Fruit fly (Drosophila melanogaster) whole organism, embryonic: ENCODE results near the gene CG6023.
A peak's percentile ranks its signal among the peaks of the same experiment; 100 is the strongest.

ENCODE experiments used
- Abd-B ChIP-seq: fragments of 200-800 bp; sonication (Bioruptor generic); optimal IDR thresholded peaks from 2 replicates; lab custom pipeline; 2018; ENCODE audit warnings: missing biosample characterization, mild to moderate bottlenecking, missing genetic modification characterization, moderate library complexity
- BtbVII ChIP-seq: fragments of 200-800 bp; sonication (Bioruptor generic); optimal IDR thresholded peaks from 3 replicates; lab custom pipeline; 2017; ENCODE audit warnings: missing biosample characterization, mild to moderate bottlenecking, missing genetic modification characterization
- CG10366 ChIP-seq: fragments of 200-800 bp; sonication (Bioruptor generic); IDR thresholded peaks from 2 replicates; pipeline ENCODE4 v1.3.6; 2022; ENCODE audit warnings: missing biosample characterization, missing genetic modification characterization
- CG10431 ChIP-seq: fragments of 200-800 bp; sonication (Bioruptor generic); optimal IDR thresholded peaks from 3 replicates; lab custom pipeline; 2018; ENCODE audit warnings: missing biosample characterization, mild to moderate bottlenecking, missing genetic modification characterization
- CG12219 ChIP-seq: fragments of 200-800 bp; sonication (Bioruptor generic); optimal IDR thresholded peaks from 3 replicates; lab custom pipeline; 2018; ENCODE audit warnings: missing biosample characterization, mild to moderate bottlenecking, missing genetic modification characterization
- CG13287 ChIP-seq: fragments of 200-800 bp; sonication (Bioruptor generic); IDR thresholded peaks from 2 replicates; pipeline ENCODE4 v1.3.6; 2022; ENCODE audit warnings: missing biosample characterization, missing genetic modification characterization; ENCODE audit not compliant: partially characterized antibody
- CG13624 ChIP-seq: fragments of 200-800 bp; sonication (Bioruptor generic); optimal IDR thresholded peaks from 2 replicates; lab custom pipeline; 2016; ENCODE audit warnings: missing biosample characterization, missing genetic modification characterization
- CG13775 ChIP-seq: fragments of 200-800 bp; sonication (Bioruptor generic); optimal IDR thresholded peaks from 3 replicates; lab custom pipeline; 2017; ENCODE audit warnings: missing biosample characterization, mild to moderate bottlenecking, missing genetic modification characterization
- CG14667 ChIP-seq: fragments of 200-800 bp; sonication (Bioruptor generic); IDR thresholded peaks from 2 replicates; pipeline ENCODE4 v1.3.6; 2022; ENCODE audit warnings: missing biosample characterization, missing genetic modification characterization
- CG15479 ChIP-seq: fragments of 200-800 bp; sonication (Bioruptor generic); optimal IDR thresholded peaks from 3 replicates; lab custom pipeline; 2019; ENCODE audit warnings: missing biosample characterization, mild to moderate bottlenecking, missing genetic modification characterization, moderate library complexity
- CG1792 ChIP-seq: fragments of 200-800 bp; sonication (Bioruptor generic); optimal IDR thresholded peaks from 2 replicates; lab custom pipeline; 2016; ENCODE audit warnings: missing biosample characterization, missing genetic modification characterization
- CG18262 ChIP-seq: fragments of 200-800 bp; optimal IDR thresholded peaks from 3 replicates; lab custom pipeline; 2019; ENCODE audit warnings: missing biosample characterization, mild to moderate bottlenecking, missing genetic modification characterization, moderate library complexity
- CG2116 ChIP-seq: fragments of 200-800 bp; sonication (Bioruptor generic); optimal IDR thresholded peaks from 3 replicates; lab custom pipeline; 2018; ENCODE audit warnings: missing biosample characterization, mild to moderate bottlenecking, missing genetic modification characterization
- CG2678 ChIP-seq: fragments of 200-800 bp; sonication (Bioruptor generic); optimal IDR thresholded peaks from 3 replicates; lab custom pipeline; 2019; ENCODE audit warnings: missing biosample characterization, mild to moderate bottlenecking, missing genetic modification characterization, moderate library complexity
- CG2889 ChIP-seq: fragments of 200-800 bp; sonication (Bioruptor generic); IDR thresholded peaks from 3 replicates; pipeline ENCODE4 v1.3.6; 2022; ENCODE audit warnings: missing biosample characterization, missing genetic modification characterization
- CG30020 ChIP-seq: fragments of 200-800 bp; optimal IDR thresholded peaks from 2 replicates; lab custom pipeline; 2019; ENCODE audit warnings: missing biosample characterization, mild to moderate bottlenecking, missing genetic modification characterization, moderate library complexity
- CG30431 ChIP-seq: fragments of 200-800 bp; sonication (Bioruptor generic); optimal IDR thresholded peaks from 2 replicates; lab custom pipeline; 2017; ENCODE audit warnings: missing biosample characterization, missing genetic modification characterization
- CG4282 ChIP-seq: fragments of 200-800 bp; sonication (Bioruptor generic); optimal IDR thresholded peaks from 2 replicates; lab custom pipeline; 2016; ENCODE audit warnings: missing biosample characterization, missing genetic modification characterization
- CG4360 ChIP-seq: fragments of 200-800 bp; sonication (Bioruptor generic); IDR thresholded peaks from 2 replicates; pipeline ENCODE4 v1.3.6; 2022; ENCODE audit warnings: missing biosample characterization, missing genetic modification characterization
- CG6854 ChIP-seq: fragments of 200-800 bp; sonication (Bioruptor generic); optimal IDR thresholded peaks from 3 replicates; lab custom pipeline; 2017; ENCODE audit warnings: missing biosample characterization, mild to moderate bottlenecking, missing genetic modification characterization
- CG8290 ChIP-seq, 3 experiments: fragments of 200-800 bp; sonication (Bioruptor generic); optimal IDR thresholded peaks; 2 replicates each; lab custom pipeline; 2016 to 2019; ENCODE audit warnings: missing biosample characterization in 3 of 3, missing genetic modification characterization in 3 of 3, mild to moderate bottlenecking in 2 of 3, moderate library complexity in 1 of 3
- CG9215 ChIP-seq: fragments of 200-800 bp; sonication (Bioruptor generic); IDR thresholded peaks from 2 replicates; pipeline ENCODE4 v1.3.6; 2022; ENCODE audit warnings: missing biosample characterization, missing genetic modification characterization
- Doc3 ChIP-seq: fragments of 200-800 bp; sonication (Bioruptor generic); IDR thresholded peaks from 3 replicates; pipeline ENCODE4 v1.3.6; 2022; ENCODE audit warnings: missing biosample characterization, missing genetic modification characterization; ENCODE audit not compliant: partially characterized antibody
- Fer2 ChIP-seq: fragments of 200-800 bp; sonication (Bioruptor generic); optimal IDR thresholded peaks from 2 replicates; lab custom pipeline; 2018; ENCODE audit warnings: missing biosample characterization, mild to moderate bottlenecking, missing genetic modification characterization, moderate library complexity
- Gsc ChIP-seq: fragments of 200-800 bp; sonication (Bioruptor generic); IDR thresholded peaks from 2 replicates; pipeline ENCODE4 v1.3.6; 2022; ENCODE audit warnings: missing biosample characterization, missing genetic modification characterization
- HHEX ChIP-seq: fragments of 200-800 bp; sonication (Bioruptor generic); optimal IDR thresholded peaks from 3 replicates; lab custom pipeline; 2017; ENCODE audit warnings: missing biosample characterization, mild to moderate bottlenecking, missing genetic modification characterization, missing genetic modification reagents
- HmgZ ChIP-seq: fragments of 200-800 bp; sonication (Bioruptor generic); optimal IDR thresholded peaks from 2 replicates; lab custom pipeline; 2018; ENCODE audit warnings: missing biosample characterization, mild to moderate bottlenecking, missing genetic modification characterization
- Kr ChIP-seq: fragments of 200-800 bp; sonication (Bioruptor generic); optimal IDR thresholded peaks from 2 replicates; lab custom pipeline; 2017; ENCODE audit warnings: missing biosample characterization, mild to moderate bottlenecking, missing genetic modification characterization
- Med ChIP-seq: fragments of 200-800 bp; sonication (Bioruptor generic); peaks from one replicate; lab custom pipeline; 2016; ENCODE audit warnings: missing biosample characterization, missing genetic modification characterization, mild to moderate bottlenecking, inconsistent platforms, moderate library complexity
- Rx ChIP-seq: fragments of 200-800 bp; sonication (Bioruptor generic); IDR thresholded peaks from 2 replicates; pipeline ENCODE4 v1.3.6; 2022; ENCODE audit warnings: missing biosample characterization, missing genetic modification characterization
- Taf1 ChIP-seq: fragments of 200-800 bp; sonication (Bioruptor generic); IDR thresholded peaks from 2 replicates; pipeline ENCODE4 v1.3.6; 2022; ENCODE audit warnings: missing biosample characterization, missing genetic modification characterization
- ash1 ChIP-seq: fragments of 200-800 bp; sonication (Bioruptor generic); optimal IDR thresholded peaks from 2 replicates; lab custom pipeline; 2018; ENCODE audit warnings: missing biosample characterization, mild to moderate bottlenecking, missing genetic modification characterization
- az2 ChIP-seq: fragments of 200-800 bp; sonication (Bioruptor generic); optimal IDR thresholded peaks from 3 replicates; lab custom pipeline; 2016; ENCODE audit warnings: missing biosample characterization, missing genetic modification characterization
- bbx ChIP-seq: fragments of 200-800 bp; sonication (Bioruptor generic); IDR thresholded peaks from 2 replicates; pipeline ENCODE4 v1.3.6; 2022; ENCODE audit warnings: missing biosample characterization, missing genetic modification characterization; ENCODE audit not compliant: partially characterized antibody
- cg ChIP-seq: fragments of 200-800 bp; sonication (Bioruptor generic); optimal IDR thresholded peaks from 3 replicates; lab custom pipeline; 2019; ENCODE audit warnings: missing biosample characterization, mild to moderate bottlenecking, missing genetic modification characterization, moderate library complexity
- chm ChIP-seq: fragments of 200-800 bp; sonication (Bioruptor generic); IDR thresholded peaks from 2 replicates; pipeline ENCODE4 v1.3.6; 2022; ENCODE audit warnings: missing biosample characterization, missing genetic modification characterization
- crc ChIP-seq: fragments of 200-800 bp; sonication (Bioruptor generic); optimal IDR thresholded peaks from 2 replicates; lab custom pipeline; 2016; ENCODE audit warnings: missing biosample characterization, missing genetic modification characterization
- en ChIP-seq: fragments of 200-800 bp; sonication (Bioruptor generic); optimal IDR thresholded peaks from 2 replicates; lab custom pipeline; 2016; ENCODE audit warnings: missing biosample characterization, missing genetic modification characterization
- eve ChIP-seq, 2 experiments: fragments of >200 bp; optimal IDR thresholded peaks; 2 replicates each; lab custom pipeline; 2017; ENCODE audit warnings: missing biosample characterization in 2 of 2, missing genetic modification characterization in 2 of 2
- ham ChIP-seq: fragments of 200-800 bp; sonication (Bioruptor generic); IDR thresholded peaks from 2 replicates; pipeline ENCODE4 v1.3.6; 2022; ENCODE audit warnings: missing biosample characterization, missing genetic modification characterization
- klu ChIP-seq: fragments of 200-800 bp; sonication (Bioruptor generic); IDR thresholded peaks from 2 replicates; pipeline ENCODE4 v1.3.6; 2022; ENCODE audit warnings: missing biosample characterization, missing genetic modification characterization
- lbe ChIP-seq: fragments of 200-800 bp; sonication (Bioruptor generic); optimal IDR thresholded peaks from 2 replicates; lab custom pipeline; 2016; ENCODE audit warnings: missing biosample characterization, mild to moderate bottlenecking, missing genetic modification characterization
- lilli ChIP-seq: fragments of 200-800 bp; sonication (Bioruptor generic); optimal IDR thresholded peaks from 3 replicates; lab custom pipeline; 2016; ENCODE audit warnings: missing biosample characterization, missing genetic modification characterization
- maf-S ChIP-seq: fragments of 200-800 bp; sonication (Bioruptor generic); optimal IDR thresholded peaks from 2 replicates; lab custom pipeline; 2016; ENCODE audit warnings: missing biosample characterization, missing genetic modification characterization
- org-1 ChIP-seq: fragments of 200-800 bp; sonication (Bioruptor generic); optimal IDR thresholded peaks from 2 replicates; lab custom pipeline; 2017; ENCODE audit warnings: missing biosample characterization, missing genetic modification characterization
- phol ChIP-seq: fragments of 200-800 bp; sonication (Bioruptor generic); optimal IDR thresholded peaks from 3 replicates; lab custom pipeline; 2018; ENCODE audit warnings: missing biosample characterization, mild to moderate bottlenecking, missing genetic modification characterization, moderate library complexity
- rib ChIP-seq: fragments of 200-800 bp; sonication (Bioruptor generic); IDR thresholded peaks from 2 replicates; pipeline ENCODE4 v1.3.6; 2022; ENCODE audit warnings: missing biosample characterization, missing genetic modification characterization
- sens ChIP-seq: fragments of 200-800 bp; sonication (Bioruptor generic); peaks from one replicate; lab custom pipeline; 2016; ENCODE audit warnings: missing biosample characterization, missing genetic modification characterization
- tna ChIP-seq: fragments of 200-800 bp; sonication (Bioruptor generic); IDR thresholded peaks from 2 replicates; pipeline ENCODE4 v1.3.6; 2022; ENCODE audit warnings: missing biosample characterization, missing genetic modification characterization; ENCODE audit not compliant: partially characterized antibody
- twi ChIP-seq: fragments of 200-800 bp; optimal IDR thresholded peaks from 2 replicates; lab custom pipeline; 2019; ENCODE audit warnings: missing biosample characterization, mild to moderate bottlenecking, missing genetic modification characterization, moderate library complexity
- vvl ChIP-seq: fragments of 200-800 bp; sonication (Bioruptor generic); IDR thresholded peaks from 2 replicates; pipeline ENCODE4 v1.3.6; 2022; ENCODE audit warnings: missing biosample characterization, missing genetic modification characterization

Gene CG6023

dm6 chrX:18319912-18320520 is 977 bp downstream of the CG6023 start (continued):
- no peak for TF ChIP-seq CG1792 (GFP tag; lab: Kevin White, UChicago)
- no peak for TF ChIP-seq chm (GFP tag; lab: Robert Waterston, UW)
- TF ChIP-seq Fer2 (tag; lab: Kevin White, UChicago), result no peak
- no peak for TF ChIP-seq phol (tag; lab: Kevin White, UChicago)
- no peak for TF ChIP-seq maf-S (GFP tag; lab: Kevin White, UChicago)
- no peak for TF ChIP-seq Taf1
- no peak for TF ChIP-seq rib
- TF ChIP-seq CG13287, result peak; percentile 15; the same call in 1 of the 2 replicates
- no peak for TF ChIP-seq CG10366 (GFP tag; lab: Robert Waterston, UW)
- TF ChIP-seq bbx (GFP tag; lab: Robert Waterston, UW), result no peak
- no peak for TF ChIP-seq az2 (GFP tag; lab: Kevin White, UChicago)
- TF ChIP-seq cg (GFP tag; lab: Kevin White, UChicago), result no peak
- TF ChIP-seq eve (GFP tag; optimal IDR thresholded peaks at IDR 0.05; lab: Kevin White, UChicago), result no peak
- TF ChIP-seq Gsc (GFP tag; lab: Robert Waterston, UW), result no peak
- no peak for TF ChIP-seq CG2889 (GFP tag; lab: Robert Waterston, UW)
- no peak for TF ChIP-seq HHEX (GFP tag; lab: Kevin White, UChicago)
- TF ChIP-seq vvl (GFP tag; lab: Robert Waterston, UW), result 0 out of 2 replicates have a peak, but pooled peaks have one; percentile 8
- TF ChIP-seq CG10431, result no peak
- TF ChIP-seq CG30431 (GFP tag; lab: Kevin White, UChicago), result no peak
- TF ChIP-seq CG4282 (GFP tag; lab: Kevin White, UChicago), result no peak
- no peak for TF ChIP-seq crc
- no peak for TF ChIP-seq tna
- TF ChIP-seq twi (tag; lab: Kevin White, UChicago), result no peak
- no peak for TF ChIP-seq CG18262 (tag; lab: Kevin White, UChicago)
- TF ChIP-seq CG13775 (GFP tag; lab: Kevin White, UChicago), result no peak
- TF ChIP-seq en, result no peak
- TF ChIP-seq CG6854 (GFP tag; lab: Kevin White, UChicago), result no peak
- no peak for TF ChIP-seq ash1 (GFP tag; lab: Kevin White, UChicago)
- TF ChIP-seq Abd-B (GFP tag; lab: Kevin White, UChicago), result no peak
- no peak for TF ChIP-seq CG8290 (GFP tag; optimal IDR thresholded peaks at IDR 0.05; lab: Kevin White, UChicago)
- peak in 1 of 2 experiments; percentile 46 for TF ChIP-seq CG8290 (tag; optimal IDR thresholded peaks at IDR 0.05; lab: Kevin White, UChicago)
- no peak for TF ChIP-seq klu (GFP tag; lab: Robert Waterston, UW)
- TF ChIP-seq sens (GFP tag; lab: Kevin White, UChicago), result peak; percentile 62
- TF ChIP-seq Med (GFP tag; lab: Kevin White, UChicago), result peak; percentile 76
- TF ChIP-seq CG14667 (GFP tag; lab: Robert Waterston, UW), result no peak
- TF ChIP-seq HmgZ (tag; lab: Kevin White, UChicago), result peak; percentile 0
- TF ChIP-seq CG9215 (GFP tag; lab: Robert Waterston, UW), result no peak
- TF ChIP-seq CG2116 (GFP tag; lab: Kevin White, UChicago), result no peak
- TF ChIP-seq org-1 (GFP tag; lab: Kevin White, UChicago), result no peak
- TF ChIP-seq CG15479 (GFP tag; lab: Kevin White, UChicago), result no peak
- no peak for TF ChIP-seq ham (GFP tag; lab: Robert Waterston, UW)
- TF ChIP-seq Doc3, result no peak
- TF ChIP-seq lbe (GFP tag; lab: Kevin White, UChicago), result no peak
- no peak for TF ChIP-seq BtbVII
- TF ChIP-seq Rx (GFP tag; lab: Robert Waterston, UW), result no peak
- no peak for TF ChIP-seq CG12219
- peak; percentile 16 for TF ChIP-seq lilli (GFP tag; lab: Kevin White, UChicago)
- no peak for TF ChIP-seq Kr
- peak; percentile 33 for TF ChIP-seq CG2678
- no peak for TF ChIP-seq CG30020 (tag; lab: Kevin White, UChicago)
- no peak for TF ChIP-seq CG13624 (GFP tag; lab: Kevin White, UChicago)
- TF ChIP-seq CG4360 (GFP tag; lab: Robert Waterston, UW), result no peak
